Fruit fly (Drosophila melanogaster) S2 (cell line): ENCODE measurements around the gene CG10584.

ENCODE experiments used
- CG8478 ChIP-seq: fragments of >200 bp; optimal IDR thresholded peaks from 2 replicates; lab custom pipeline; 2018
- CTCF ChIP-seq, 2 experiments: fragments of >200 bp; optimal IDR thresholded peaks; 2 replicates each; lab custom pipeline; 2018

DNA sequence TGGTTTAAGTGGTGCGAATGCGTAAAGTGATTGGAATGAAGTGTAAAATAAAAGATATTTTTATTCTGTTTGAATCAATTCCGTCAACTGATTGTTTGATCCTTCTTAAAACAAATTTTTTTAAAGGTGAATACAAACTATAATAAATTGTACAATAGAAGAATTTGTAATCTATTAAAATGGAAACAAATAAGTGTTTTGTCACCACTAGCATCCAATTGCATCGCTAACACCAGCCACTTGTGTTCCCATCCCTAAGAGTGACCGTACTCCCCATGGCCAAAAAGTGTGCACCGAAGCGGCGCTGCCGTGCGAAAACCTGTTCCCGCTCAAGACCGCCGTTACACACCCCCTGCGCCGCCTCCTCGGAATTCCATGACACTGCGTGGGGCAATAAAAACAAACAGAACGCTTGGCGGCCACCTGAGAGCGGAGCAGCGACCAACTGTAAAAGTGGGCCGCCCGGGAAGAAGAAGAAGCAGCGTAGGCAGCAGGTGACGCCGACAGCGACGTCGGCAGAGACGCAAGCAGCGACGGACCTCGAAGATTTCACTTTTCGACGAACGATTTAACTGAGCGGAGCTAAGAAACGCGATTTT, 3.4 kb downstream of the CG10584 start, which contains the start of gene Pdss2:
- TF ChIP-seq CG8478 (lab: Kevin White, UChicago) = no peak
- TF ChIP-seq CTCF (optimal IDR thresholded peaks at IDR 0.05; lab: Kevin White, UChicago) = no peak
